Fruit fly (Drosophila melanogaster) Kc167 (cell line): ENCODE measurements around the gene CG6891.

ENCODE experiments used
- Myc ChIP-seq: fragments of >200 bp; optimal IDR thresholded peaks from 2 replicates; lab custom pipeline; 2017; ENCODE audit warnings: missing external identifiers
- Sin3A ChIP-seq: fragments of >200 bp; optimal IDR thresholded peaks from 2 replicates; lab custom pipeline; 2018; ENCODE audit warnings: missing external identifiers
- h ChIP-seq: fragments of >200 bp; optimal IDR thresholded peaks from 3 replicates; lab custom pipeline; 2018; ENCODE audit warnings: missing external identifiers
- insv ChIP-seq: fragments of >200 bp; optimal IDR thresholded peaks from 3 replicates; lab custom pipeline; 2018; ENCODE audit warnings: missing external identifiers
- psq ChIP-seq: fragments of >200 bp; optimal IDR thresholded peaks from 2 replicates; lab custom pipeline; 2017; ENCODE audit warnings: missing external identifiers
- ttk ChIP-seq: sonication (Bioruptor generic); optimal IDR thresholded peaks from 2 replicates; lab custom pipeline; 2017; ENCODE audit warnings: missing external identifiers

CG6891 gene

DNA sequence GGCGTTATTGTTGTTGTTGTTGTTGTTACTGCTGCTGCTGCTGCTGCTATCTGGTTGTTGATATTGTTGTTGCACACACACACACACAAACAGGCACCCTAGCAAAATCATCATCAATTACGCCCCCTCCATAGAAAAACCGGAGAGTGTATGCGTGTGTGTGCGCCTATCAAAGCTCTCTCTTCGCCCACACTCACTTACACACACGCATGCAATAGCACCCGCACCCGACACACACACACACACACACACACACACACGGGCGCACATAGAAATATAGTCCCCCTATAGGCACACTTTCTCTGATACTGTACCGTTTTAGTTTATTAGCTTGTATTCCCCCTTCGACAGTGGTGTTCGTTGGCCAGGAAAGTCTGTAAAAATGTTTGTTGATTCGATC, 39.3 kb downstream of the CG6891 start:
- TF ChIP-seq insv (lab: Kevin White, UChicago) (no peak), ttk (lab: Kevin White, UChicago) (no peak), h (lab: Kevin White, UChicago) (no peak), Sin3A (lab: Kevin White, UChicago) (no peak), Myc (lab: Kevin White, UChicago) (no peak), psq (lab: Kevin White, UChicago) (no peak)

DNA sequence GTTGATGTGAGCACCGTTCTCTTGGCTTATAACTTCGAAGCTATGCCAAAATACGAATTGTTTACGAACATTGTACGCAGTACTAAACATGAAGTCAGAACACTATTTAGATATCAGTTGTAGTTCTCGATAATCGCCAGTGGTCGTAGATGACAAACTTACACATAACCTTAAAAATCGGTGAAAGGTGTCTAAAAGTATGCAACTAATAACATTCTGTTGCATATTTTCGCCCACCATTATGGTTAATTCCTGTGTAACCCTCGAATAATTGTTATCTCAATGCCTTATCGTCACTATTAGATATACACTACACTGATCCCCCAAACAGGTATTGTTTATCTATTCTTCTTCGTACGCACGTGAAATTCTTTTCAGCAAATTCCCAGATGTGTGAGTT, 39.9 kb downstream of the CG6891 start:
- TF ChIP-seq insv (lab: Kevin White, UChicago) (no peak), h (lab: Kevin White, UChicago) (no peak), Sin3A (lab: Kevin White, UChicago) (no peak), Myc (lab: Kevin White, UChicago) (no peak), psq (lab: Kevin White, UChicago) (no peak), ttk (lab: Kevin White, UChicago) (no peak)

DNA sequence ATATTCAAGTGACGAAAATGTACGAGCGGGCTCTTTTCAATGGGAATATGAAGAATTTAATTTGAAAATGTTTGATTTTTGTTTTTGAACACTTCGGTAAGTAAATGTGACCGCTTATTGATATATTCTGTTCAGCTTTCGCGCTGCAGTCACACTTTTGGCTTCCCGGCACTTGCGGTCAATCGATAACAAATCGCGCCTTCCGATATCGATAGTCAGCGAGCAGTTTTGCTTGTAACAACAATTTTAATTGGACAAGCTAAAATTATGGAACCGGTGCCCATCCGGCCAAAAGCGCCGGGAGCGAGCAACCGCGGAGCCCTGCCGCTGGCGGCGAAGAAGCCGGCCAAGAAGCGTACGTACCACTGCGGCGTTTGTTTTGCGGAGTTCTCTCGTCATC, 55.4 kb downstream of the CG6891 start, which contains the start of gene CG7101:
CG7101 (plus strand) TSS at position 196 of the 400 bp plus-strand sequence.
- TF ChIP-seq psq (lab: Kevin White, UChicago) (no peak), ttk (lab: Kevin White, UChicago) (no peak), Myc (lab: Kevin White, UChicago) (no peak), Sin3A (lab: Kevin White, UChicago) (no peak), h (lab: Kevin White, UChicago) (no peak), insv (lab: Kevin White, UChicago) (no peak)
